Worm (Caenorhabditis elegans) whole organism, L4 larva: ENCODE measurements around the gene F35C11.3.

Experiments
- F44E2.7 ChIP-seq: fragments of 200-800 bp; sonication (Bioruptor generic); IDR thresholded peaks from 2 replicates; pipeline ENCODE4 v2.1.2; 2022; ENCODE audit warnings: missing genetic modification characterization, missing compliant biosample characterization
- T20F7.1 ChIP-seq: fragments of 200-800 bp; sonication (Bioruptor generic); optimal IDR thresholded peaks from 2 replicates; lab custom pipeline; 2018; ENCODE audit warnings: mild to moderate bottlenecking, missing genetic modification characterization, missing compliant biosample characterization
- Y105C5A.15 ChIP-seq: fragments of 200-800 bp; sonication (Bioruptor generic); IDR thresholded peaks from 2 replicates; pipeline ENCODE4 v1.3.6; 2022; ENCODE audit warnings: missing genetic modification characterization, missing compliant biosample characterization
- Y75B8A.6 ChIP-seq: fragments of 200-800 bp; sonication (Bioruptor generic); IDR thresholded peaks from 2 replicates; pipeline ENCODE4 v1.3.6; 2022; ENCODE audit warnings: missing genetic modification reagents, missing genetic modification characterization, missing compliant biosample characterization
- aha-1 ChIP-seq: fragments of 150-350 bp; peaks from one replicate; lab custom pipeline; 2014; ENCODE audit warnings: missing biosample characterization, missing genetic modification characterization
- aly-2 ChIP-seq: sonication (generic microtip); optimal IDR thresholded peaks from 2 replicates; lab custom pipeline; 2018; ENCODE audit warnings: missing biosample characterization, missing genetic modification characterization
- ceh-62 ChIP-seq: sonication (generic microtip); optimal IDR thresholded peaks from 2 replicates; lab custom pipeline; 2017; ENCODE audit warnings: missing biosample characterization, missing genetic modification characterization
- ctbp-1 ChIP-seq: fragments of 200-800 bp; sonication (Bioruptor generic); IDR thresholded peaks from 2 replicates; pipeline ENCODE4 v1.3.6; 2022; ENCODE audit warnings: missing genetic modification reagents, missing genetic modification characterization, missing compliant biosample characterization
- daf-16 ChIP-seq, 3 experiments: sonication (generic microtip); optimal IDR thresholded peaks; 2 replicates each; lab custom pipeline; 2016 to 2017; ENCODE audit warnings: missing genetic modification characterization in 3 of 3, missing genetic modification reagents in 3 of 3, mild to moderate bottlenecking in 2 of 3, missing compliant biosample characterization in 2 of 3, missing biosample characterization in 1 of 3, moderate library complexity in 1 of 3
- daf-8 ChIP-seq: fragments of 200-800 bp; sonication (Bioruptor generic); IDR thresholded peaks from 2 replicates; pipeline ENCODE4 v1.3.6; 2022; ENCODE audit warnings: missing genetic modification characterization, missing compliant biosample characterization
- dmd-6 ChIP-seq: fragments of 200-800 bp; sonication (Bioruptor generic); IDR thresholded peaks from 2 replicates; pipeline ENCODE4 v1.3.6; 2022; ENCODE audit warnings: missing genetic modification reagents, missing genetic modification characterization, missing compliant biosample characterization
- dve-1 ChIP-seq: sonication (generic microtip); optimal IDR thresholded peaks from 2 replicates; lab custom pipeline; 2017; ENCODE audit warnings: antibody characterized with exemption, mild to moderate bottlenecking, missing genetic modification characterization, missing compliant biosample characterization; ENCODE audit not compliant: insufficient read depth
- egl-27 ChIP-seq: sonication (generic microtip); optimal IDR thresholded peaks from 3 replicates; lab custom pipeline; 2017; ENCODE audit warnings: missing biosample characterization, missing genetic modification reagents, missing genetic modification characterization
- hif-1 ChIP-seq, 2 experiments: sonication (generic microtip); optimal IDR thresholded peaks; 2 replicates each; lab custom pipeline; 2016 to 2017; ENCODE audit warnings: missing compliant biosample characterization in 2 of 2, missing genetic modification characterization in 2 of 2, missing genetic modification reagents in 2 of 2, missing genotype in 2 of 2, mild to moderate bottlenecking in 1 of 2
- hlh-11 ChIP-seq: fragments of 200-800 bp; sonication (Bioruptor generic); optimal IDR thresholded peaks from 2 replicates; lab custom pipeline; 2018; ENCODE audit warnings: mild to moderate bottlenecking, missing genetic modification characterization, missing compliant biosample characterization
- hmg-1.1 ChIP-seq: fragments of 200-800 bp; sonication (Bioruptor generic); IDR thresholded peaks from 2 replicates; pipeline ENCODE4 v1.3.6; 2022; ENCODE audit warnings: missing genetic modification reagents, missing genetic modification characterization, missing compliant biosample characterization
- lin-13 ChIP-seq: fragments of 150-350 bp; optimal IDR thresholded peaks from 2 replicates; lab custom pipeline; 2014; ENCODE audit warnings: missing biosample characterization, missing genetic modification reagents, missing genetic modification characterization
- lin-15B ChIP-seq: fragments of 150-350 bp; sonication (generic microtip); optimal IDR thresholded peaks from 3 replicates; lab custom pipeline; 2014; ENCODE audit warnings: missing biosample characterization, missing genetic modification characterization
- lin-29 ChIP-seq: fragments of 200-800 bp; sonication (Bioruptor generic); IDR thresholded peaks from 2 replicates; pipeline ENCODE4 v1.3.6; 2022; ENCODE audit warnings: missing genetic modification reagents, missing genetic modification characterization, missing compliant biosample characterization
- lsy-2 ChIP-seq, 2 experiments: fragments of 150-350 bp in 1 of 2; sonication (generic microtip) in 1 of 2; optimal IDR thresholded peaks; 2 replicates each; lab custom pipeline; 2014 to 2017; ENCODE audit warnings: missing biosample characterization in 2 of 2, missing genetic modification characterization in 2 of 2
- madf-5 ChIP-seq, 2 experiments: fragments of 200-800 bp; sonication (Bioruptor generic); IDR thresholded peaks; 2 replicates each; pipeline ENCODE4 v1.3.6; 2022; ENCODE audit warnings: missing compliant biosample characterization in 2 of 2, missing genetic modification characterization in 2 of 2
- madf-9 ChIP-seq: fragments of 200-800 bp; sonication (Bioruptor generic); conservative IDR thresholded peaks from 2 replicates; pipeline ENCODE4 v1.3.6; 2022; ENCODE audit warnings: missing genetic modification reagents, missing genetic modification characterization, missing compliant biosample characterization
- mxl-3 ChIP-seq: fragments of 200-800 bp; sonication (Bioruptor generic); optimal IDR thresholded peaks from 2 replicates; lab custom pipeline; 2018; ENCODE audit warnings: mild to moderate bottlenecking, missing genetic modification characterization, missing compliant biosample characterization
- nhr-28 ChIP-seq: fragments of 150-350 bp; optimal IDR thresholded peaks from 2 replicates; lab custom pipeline; 2014; ENCODE audit warnings: missing biosample characterization, missing genetic modification characterization
- nhr-48 ChIP-seq: sonication (generic microtip); optimal IDR thresholded peaks from 2 replicates; lab custom pipeline; 2016; ENCODE audit warnings: mild to moderate bottlenecking, missing genetic modification characterization, missing compliant biosample characterization
- pha-4 ChIP-seq, 2 experiments: fragments of 150-350 bp in 1 of 2; fragments of 200-800 bp in 1 of 2; sonication (Bioruptor generic) in 1 of 2; IDR thresholded peaks in 1 of 2; optimal IDR thresholded peaks in 1 of 2; 2 replicates each; pipeline versions ENCODE4 v1.3.6 to Lab custom; 2014 to 2022; ENCODE audit warnings: missing genetic modification characterization in 2 of 2, missing genetic modification reagents in 2 of 2, missing biosample characterization in 1 of 2, missing compliant biosample characterization in 1 of 2
- php-3 ChIP-seq: fragments of 200-800 bp; sonication (Bioruptor generic); IDR thresholded peaks from 2 replicates; pipeline ENCODE4 v1.3.6; 2022; ENCODE audit warnings: missing genetic modification reagents, missing genetic modification characterization, missing compliant biosample characterization
- pqm-1 ChIP-seq: sonication (generic microtip); optimal IDR thresholded peaks from 2 replicates; lab custom pipeline; 2017; ENCODE audit warnings: missing biosample characterization, missing genetic modification characterization
- saeg-2 ChIP-seq: fragments of 200-800 bp; sonication (Bioruptor generic); IDR thresholded peaks from 2 replicates; pipeline ENCODE4 v1.3.6; 2022; ENCODE audit warnings: missing genetic modification reagents, missing genetic modification characterization, missing compliant biosample characterization
- set-16 ChIP-seq: fragments of 200-800 bp; sonication (Bioruptor generic); IDR thresholded peaks from 2 replicates; pipeline ENCODE4 v1.3.6; 2022; ENCODE audit warnings: missing genetic modification reagents, missing genetic modification characterization, missing compliant biosample characterization
- tag-97 ChIP-seq: fragments of 200-800 bp; sonication (Bioruptor generic); IDR thresholded peaks from 2 replicates; pipeline ENCODE4 v1.3.6; 2022; ENCODE audit warnings: missing genetic modification characterization, missing compliant biosample characterization
- tra-1 ChIP-seq: fragments of 200-800 bp; sonication (Bioruptor generic); IDR thresholded peaks from 2 replicates; pipeline ENCODE4 v1.3.6; 2022; ENCODE audit warnings: missing genetic modification reagents, missing genetic modification characterization, missing compliant biosample characterization
- unc-62 ChIP-seq, 3 experiments: fragments of 150-350 bp in 1 of 3; sonication (generic microtip); optimal IDR thresholded peaks in 2 of 3; peaks in 1 of 3; 1 replicate in 1 of 3; 2 replicates in 2 of 3; lab custom pipeline; 2014 to 2017; ENCODE audit warnings: missing biosample characterization in 3 of 3, missing genetic modification characterization in 3 of 3, missing genetic modification reagents in 3 of 3, missing genotype in 1 of 3
- vab-7 ChIP-seq: fragments of 200-800 bp; sonication (Bioruptor generic); IDR thresholded peaks from 2 replicates; pipeline ENCODE4 v1.3.6; 2022; ENCODE audit warnings: missing genetic modification reagents, missing genetic modification characterization, missing compliant biosample characterization
- zfp-2 ChIP-seq: sonication (generic microtip); optimal IDR thresholded peaks from 2 replicates; lab custom pipeline; 2016; ENCODE audit warnings: mild to moderate bottlenecking, missing genetic modification characterization, missing compliant biosample characterization
- zip-2 ChIP-seq: fragments of 150-350 bp; optimal IDR thresholded peaks from 2 replicates; lab custom pipeline; 2014; ENCODE audit warnings: missing biosample characterization, missing genetic modification characterization
- ztf-7 ChIP-seq: fragments of 150-350 bp; optimal IDR thresholded peaks from 2 replicates; lab custom pipeline; 2014; ENCODE audit warnings: missing biosample characterization, missing genetic modification characterization

F35C11.3 gene

ce11 chrII:8226475-8226874 lies 20.1 kb upstream of the F35C11.3 start (continued):
- TF ChIP-seq Y105C5A.15 (GFP tag; lab: Robert Waterston, UW) (no peak), egl-27 (no peak), aly-2 (tag; lab: Kevin White, UChicago) (no peak), tag-97 (GFP tag; lab: Robert Waterston, UW) (no peak), zip-2 (tag; lab: Kevin White, UChicago) (no peak), ctbp-1 (GFP tag; lab: Robert Waterston, UW) (no peak)

DNA sequence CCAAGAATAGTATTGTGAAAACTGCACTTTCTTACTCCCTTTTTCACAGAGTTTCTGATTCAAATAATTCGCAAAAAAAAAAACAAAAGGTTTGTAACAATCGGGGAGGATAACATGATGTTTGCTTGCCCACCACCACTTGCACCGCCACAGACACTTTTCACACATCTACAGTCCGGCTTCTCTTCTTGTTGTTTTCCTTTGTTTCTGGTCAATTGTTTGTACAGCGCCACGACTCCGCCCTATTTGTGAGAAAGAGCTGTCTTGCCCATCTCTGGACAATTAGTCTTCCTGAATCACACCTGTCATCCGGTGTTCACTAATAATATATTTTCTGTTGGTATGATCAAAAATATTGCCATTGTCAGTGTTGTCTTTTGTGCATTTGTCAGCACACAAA lies 15.6 kb upstream of the F35C11.3 start, which contains the start of gene M110.9:
M110.9 (plus strand) TSS at position 301 of the 400 bp plus-strand sequence.
- TF ChIP-seq set-16 (GFP tag; lab: Robert Waterston, UW) (no peak), madf-5 (GFP tag; IDR thresholded peaks at IDR 0.05; lab: Robert Waterston, UW) (no peak), egl-27 (no peak), daf-16 (GFP tag; optimal IDR thresholded peaks at IDR 0.05; lab: Kevin White, UChicago) (no peak), daf-16 (tag; optimal IDR thresholded peaks at IDR 0.05; lab: Kevin White, UChicago) (no peak), zfp-2 (no peak), lsy-2 (tag; optimal IDR thresholded peaks at IDR 0.05; lab: Kevin White, UChicago) (no peak), hif-1 (tag; optimal IDR thresholded peaks at IDR 0.05; lab: Kevin White, UChicago) (no peak), vab-7 (no peak), unc-62 (GFP tag; optimal IDR thresholded peaks at IDR 0.05 in 1 of 2; lab: Kevin White, UChicago) (no peak), unc-62 (tag; optimal IDR thresholded peaks at IDR 0.05; lab: Kevin White, UChicago) (no peak), hmg-1.1 (GFP tag; lab: Robert Waterston, UW) (no peak), aha-1 (no peak)

- TF ChIP-seq Y75B8A.6: no peak
- no peak for TF ChIP-seq php-3
- TF ChIP-seq, all 104 proteins: peak for 0
Observed at ce11 chrII:8232489-8232888, 14.1 kb upstream of the F35C11.3 start, which contains the start of gene M110.7. M110.7 (plus strand) TSS chrII:8232789.

- TF ChIP-seq unc-62 (GFP tag; optimal IDR thresholded peaks at IDR 0.05 in 1 of 2; lab: Kevin White, UChicago) (peak in 1 of 2 experiments; percentile 61), unc-62 (tag; optimal IDR thresholded peaks at IDR 0.05; lab: Kevin White, UChicago) (no peak), ceh-62 (no peak)
Observed at ce11 chrII:8238155-8238554, 8.4 kb upstream of the F35C11.3 start, which contains the start of gene nlp-5. nlp-5 (plus strand) TSS chrII:8238455.

DNA sequence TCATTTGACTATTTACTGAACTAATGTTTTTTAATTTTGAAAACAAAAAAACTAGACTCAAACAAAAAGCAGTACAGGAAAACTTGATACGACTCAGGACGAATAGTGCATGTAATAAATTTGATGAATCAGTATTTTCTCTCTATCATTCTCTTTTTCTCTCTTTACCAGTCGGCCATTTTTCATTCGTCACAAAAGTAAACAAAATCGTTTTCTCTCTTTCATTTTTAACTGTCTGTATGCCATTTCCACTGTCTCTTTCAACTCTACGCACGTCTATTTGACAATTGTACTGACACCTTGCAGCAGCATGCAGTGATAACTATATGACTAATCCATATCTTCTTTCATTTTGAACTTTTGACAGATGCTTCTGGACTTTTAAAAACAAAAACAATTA lies 2.2 kb downstream of the F35C11.3 start, which contains the start of the genes F35C11.2 and F35C11.4:
F35C11.2 (minus strand) TSS at position 90 of the 400 bp plus-strand sequence.
F35C11.4 (plus strand) TSS at position 260 of the 400 bp plus-strand sequence.
- TF ChIP-seq lin-29 (no peak), lin-13 (GFP tag; lab: Kevin White, UChicago) (no peak), T20F7.1 (peak; percentile 16), daf-8 (GFP tag; lab: Robert Waterston, UW) (no peak), lin-15B (no peak), F44E2.7 (no peak), tra-1 (GFP tag; lab: Robert Waterston, UW) (0 out of 2 replicates have a peak, but pooled peaks have one; percentile 38), dmd-6 (GFP tag; lab: Robert Waterston, UW) (peak; percentile 89), dve-1 (tag; lab: Kevin White, UChicago) (peak; percentile 79), lsy-2 (tag; optimal IDR thresholded peaks at IDR 0.05; lab: Kevin White, UChicago) (no peak), nhr-28 (tag; lab: Kevin White, UChicago) (peak; percentile 70), aha-1 (peak; percentile 25), daf-16 (GFP tag; optimal IDR thresholded peaks at IDR 0.05; lab: Kevin White, UChicago) (peak in 1 of 2 experiments; percentile 63), daf-16 (tag; optimal IDR thresholded peaks at IDR 0.05; lab: Kevin White, UChicago) (peak; percentile 85), pha-4 (GFP tag; IDR thresholded peaks at IDR 0.05; lab: Robert Waterston, UW) (no peak), pha-4 (tag; optimal IDR thresholded peaks at IDR 0.05; lab: Kevin White, UChicago) (peak; percentile 25), php-3 (peak; percentile 43; the same call in 1 of the 2 replicates), pqm-1 (peak; percentile 64), madf-9 (no peak), hlh-11 (peak; percentile 80), ztf-7 (no peak), saeg-2 (GFP tag; lab: Robert Waterston, UW) (no peak), mxl-3 (GFP tag; lab: Kevin White, UChicago) (no peak), nhr-48 (peak; percentile 31)
- TF ChIP-seq, all 104 proteins: peak for 12
